Fruit fly (Drosophila melanogaster) whole organism, embryonic: ENCODE measurements around the gene Vm26Aa.

ENCODE experiments used
- BEAF-32 ChIP-seq: fragments of 200-800 bp; sonication (Bioruptor generic); optimal IDR thresholded peaks from 3 replicates; lab custom pipeline; 2017; ENCODE audit warnings: missing biosample characterization, missing genetic modification characterization, mild to moderate bottlenecking, moderate library complexity, missing genetic modification reagents
- CG11398 ChIP-seq: fragments of 200-800 bp; sonication (Bioruptor generic); optimal IDR thresholded peaks from 2 replicates; lab custom pipeline; 2016; ENCODE audit warnings: missing biosample characterization, missing genetic modification characterization
- CG13894 ChIP-seq: fragments of 200-800 bp; sonication (Bioruptor generic); optimal IDR thresholded peaks from 3 replicates; lab custom pipeline; 2018; ENCODE audit warnings: missing biosample characterization, mild to moderate bottlenecking, missing genetic modification characterization, moderate library complexity
- CG1647 ChIP-seq: fragments of 200-800 bp; sonication (Bioruptor generic); optimal IDR thresholded peaks from 3 replicates; lab custom pipeline; 2016; ENCODE audit warnings: missing biosample characterization, missing genetic modification characterization
- CG17359 ChIP-seq: fragments of 200-800 bp; sonication (Bioruptor generic); optimal IDR thresholded peaks from 3 replicates; lab custom pipeline; 2018; ENCODE audit warnings: missing biosample characterization, mild to moderate bottlenecking, missing genetic modification characterization, moderate library complexity
- CG1792 ChIP-seq: fragments of 200-800 bp; sonication (Bioruptor generic); optimal IDR thresholded peaks from 2 replicates; lab custom pipeline; 2016; ENCODE audit warnings: missing biosample characterization, missing genetic modification characterization
- CG18599 ChIP-seq: fragments of 200-800 bp; sonication (Bioruptor generic); optimal IDR thresholded peaks from 3 replicates; lab custom pipeline; 2017; ENCODE audit warnings: missing biosample characterization, missing genetic modification characterization, mild to moderate bottlenecking, moderate library complexity, missing genetic modification reagents
- CG2116 ChIP-seq: fragments of 200-800 bp; sonication (Bioruptor generic); optimal IDR thresholded peaks from 3 replicates; lab custom pipeline; 2018; ENCODE audit warnings: missing biosample characterization, mild to moderate bottlenecking, missing genetic modification characterization
- CG31441 ChIP-seq: fragments of 200-800 bp; sonication (Bioruptor generic); IDR thresholded peaks from 2 replicates; pipeline ENCODE4 v1.3.6; 2022; ENCODE audit warnings: missing biosample characterization, missing genetic modification characterization
- CG3163 ChIP-seq: fragments of 200-800 bp; sonication (Bioruptor generic); optimal IDR thresholded peaks from 3 replicates; lab custom pipeline; 2016; ENCODE audit warnings: missing biosample characterization, missing genetic modification characterization
- CG6272 ChIP-seq: fragments of 200-800 bp; sonication (Bioruptor generic); IDR thresholded peaks from 2 replicates; pipeline ENCODE4 v1.3.6; 2022; ENCODE audit warnings: missing biosample characterization, missing genetic modification characterization
- CG7745 ChIP-seq: fragments of 200-800 bp; sonication (Bioruptor generic); optimal IDR thresholded peaks from 2 replicates; lab custom pipeline; 2018; ENCODE audit warnings: missing biosample characterization, mild to moderate bottlenecking, missing genetic modification characterization, moderate library complexity
- CG7839 ChIP-seq: fragments of 200-800 bp; sonication (Bioruptor generic); optimal IDR thresholded peaks from 3 replicates; lab custom pipeline; 2018; ENCODE audit warnings: missing biosample characterization, mild to moderate bottlenecking, missing genetic modification characterization, moderate library complexity
- CG7928 ChIP-seq: fragments of 200-800 bp; sonication (Bioruptor generic); optimal IDR thresholded peaks from 2 replicates; lab custom pipeline; 2017; ENCODE audit warnings: missing biosample characterization, mild to moderate bottlenecking, missing genetic modification characterization
- CG8290 ChIP-seq, 3 experiments: fragments of 200-800 bp; sonication (Bioruptor generic); optimal IDR thresholded peaks; 2 replicates each; lab custom pipeline; 2016 to 2019; ENCODE audit warnings: missing biosample characterization in 3 of 3, missing genetic modification characterization in 3 of 3, mild to moderate bottlenecking in 2 of 3, moderate library complexity in 1 of 3
- CG9797 ChIP-seq: fragments of 200-800 bp; sonication (Bioruptor generic); optimal IDR thresholded peaks from 3 replicates; lab custom pipeline; 2018; ENCODE audit warnings: missing biosample characterization, mild to moderate bottlenecking, missing genetic modification characterization
- CG9817 ChIP-seq: fragments of 200-800 bp; sonication (Bioruptor generic); optimal IDR thresholded peaks from 2 replicates; lab custom pipeline; 2018; ENCODE audit warnings: missing biosample characterization, mild to moderate bottlenecking, missing genetic modification characterization, moderate library complexity
- D ChIP-seq, 2 experiments: fragments of 200-800 bp in 1 of 2; fragments of >200 bp in 1 of 2; sonication (Bioruptor generic) in 1 of 2; optimal IDR thresholded peaks; 2 replicates in 1 of 2; 3 replicates in 1 of 2; lab custom pipeline; 2017; ENCODE audit warnings: mild to moderate bottlenecking in 1 of 2, missing biosample characterization in 1 of 2, missing genetic modification characterization in 1 of 2, missing genetic modification reagents in 1 of 2
- Dad ChIP-seq: fragments of 200-800 bp; sonication (Bioruptor generic); optimal IDR thresholded peaks from 3 replicates; lab custom pipeline; 2016; ENCODE audit warnings: missing biosample characterization, missing genetic modification characterization
- Dp ChIP-seq: fragments of 200-800 bp; sonication (Bioruptor generic); optimal IDR thresholded peaks from 2 replicates; lab custom pipeline; 2018; ENCODE audit warnings: missing biosample characterization, mild to moderate bottlenecking, missing genetic modification characterization, moderate library complexity
- Fer1 ChIP-seq: fragments of 200-800 bp; sonication (Bioruptor generic); optimal IDR thresholded peaks from 2 replicates; lab custom pipeline; 2017; ENCODE audit warnings: missing biosample characterization, mild to moderate bottlenecking, missing genetic modification characterization
- Fer3 ChIP-seq: fragments of 200-800 bp; sonication (Bioruptor generic); optimal IDR thresholded peaks from 2 replicates; lab custom pipeline; 2018; ENCODE audit warnings: missing biosample characterization, mild to moderate bottlenecking, missing genetic modification characterization, moderate library complexity
- Gug ChIP-seq: fragments of 200-800 bp; sonication (Bioruptor generic); IDR thresholded peaks from 4 replicates; pipeline ENCODE4 v1.3.6; 2022; ENCODE audit warnings: missing biosample characterization, missing genetic modification characterization
- Hmr ChIP-seq: fragments of 200-800 bp; sonication (Bioruptor generic); optimal IDR thresholded peaks from 3 replicates; lab custom pipeline; 2017; ENCODE audit warnings: mild to moderate bottlenecking, missing biosample characterization, missing genetic modification reagents, missing genetic modification characterization
- Hr3 ChIP-seq: fragments of 200-800 bp; sonication (Bioruptor generic); optimal IDR thresholded peaks from 3 replicates; lab custom pipeline; 2016; ENCODE audit warnings: missing biosample characterization, missing genetic modification characterization
- Jarid2 ChIP-seq: fragments of 200-800 bp; sonication (Bioruptor generic); optimal IDR thresholded peaks from 3 replicates; lab custom pipeline; 2017; ENCODE audit warnings: mild to moderate bottlenecking, missing biosample characterization, missing genetic modification reagents, missing genetic modification characterization
- Kr ChIP-seq: fragments of 200-800 bp; sonication (Bioruptor generic); optimal IDR thresholded peaks from 2 replicates; lab custom pipeline; 2017; ENCODE audit warnings: missing biosample characterization, mild to moderate bottlenecking, missing genetic modification characterization
- MESR4 ChIP-seq: fragments of 200-800 bp; sonication (Bioruptor generic); optimal IDR thresholded peaks from 2 replicates; lab custom pipeline; 2018; ENCODE audit warnings: missing biosample characterization, mild to moderate bottlenecking, missing genetic modification characterization, moderate library complexity
- Mrtf ChIP-seq: fragments of 200-800 bp; sonication (Bioruptor generic); IDR thresholded peaks from 3 replicates; pipeline ENCODE4 v1.3.6; 2022; ENCODE audit warnings: missing biosample characterization, missing genetic modification characterization
- Myb ChIP-seq: fragments of 200-800 bp; sonication (Bioruptor generic); optimal IDR thresholded peaks from 2 replicates; lab custom pipeline; 2016; ENCODE audit warnings: missing biosample characterization, missing genetic modification characterization
- NK7.1 ChIP-seq: fragments of 200-800 bp; sonication (Bioruptor generic); optimal IDR thresholded peaks from 3 replicates; lab custom pipeline; 2016; ENCODE audit warnings: missing biosample characterization, missing genetic modification characterization
- Trl ChIP-seq, 3 experiments: fragments of >200 bp in 2 of 3; fragments of 200-800 bp in 1 of 3; sonication (Bioruptor generic) in 1 of 3; optimal IDR thresholded peaks; 2 replicates in 1 of 3; 3 replicates in 2 of 3; lab custom pipeline; 2016 to 2017; ENCODE audit warnings: missing biosample characterization in 1 of 3, missing genetic modification characterization in 1 of 3
- Vsx1 ChIP-seq: fragments of 200-800 bp; sonication (Bioruptor generic); optimal IDR thresholded peaks from 2 replicates; lab custom pipeline; 2017; ENCODE audit warnings: missing biosample characterization, mild to moderate bottlenecking, missing genetic modification characterization, missing genetic modification reagents
- bsh ChIP-seq, 2 experiments: fragments of 200-800 bp; sonication (Bioruptor generic); optimal IDR thresholded peaks; 2 replicates each; lab custom pipeline; 2017 to 2018; ENCODE audit warnings: mild to moderate bottlenecking in 2 of 2, missing biosample characterization in 2 of 2, missing genetic modification characterization in 2 of 2, moderate library complexity in 1 of 2
- crc ChIP-seq: fragments of 200-800 bp; sonication (Bioruptor generic); optimal IDR thresholded peaks from 2 replicates; lab custom pipeline; 2016; ENCODE audit warnings: missing biosample characterization, missing genetic modification characterization
- dm ChIP-seq: fragments of 200-800 bp; sonication (Bioruptor generic); optimal IDR thresholded peaks from 3 replicates; lab custom pipeline; 2016; ENCODE audit warnings: missing biosample characterization, missing genetic modification characterization
- en ChIP-seq: fragments of 200-800 bp; sonication (Bioruptor generic); optimal IDR thresholded peaks from 2 replicates; lab custom pipeline; 2016; ENCODE audit warnings: missing biosample characterization, missing genetic modification characterization
- gem ChIP-seq: fragments of 200-800 bp; sonication (Bioruptor generic); optimal IDR thresholded peaks from 2 replicates; lab custom pipeline; 2019; ENCODE audit warnings: missing biosample characterization, mild to moderate bottlenecking, missing genetic modification characterization, moderate library complexity
- gfzf ChIP-seq: fragments of 200-800 bp; sonication (Bioruptor generic); optimal IDR thresholded peaks from 2 replicates; lab custom pipeline; 2016; ENCODE audit warnings: missing biosample characterization, mild to moderate bottlenecking, missing genetic modification characterization, moderate library complexity
- grau ChIP-seq: fragments of 200-800 bp; optimal IDR thresholded peaks from 3 replicates; lab custom pipeline; 2019; ENCODE audit warnings: missing biosample characterization, mild to moderate bottlenecking, missing genetic modification characterization, moderate library complexity
- lilli ChIP-seq: fragments of 200-800 bp; sonication (Bioruptor generic); optimal IDR thresholded peaks from 3 replicates; lab custom pipeline; 2016; ENCODE audit warnings: missing biosample characterization, missing genetic modification characterization
- luna ChIP-seq: fragments of 200-800 bp; sonication (Bioruptor generic); optimal IDR thresholded peaks from 2 replicates; lab custom pipeline; 2016; ENCODE audit warnings: missing biosample characterization, missing genetic modification characterization
- pfk ChIP-seq: fragments of 200-800 bp; sonication (Bioruptor generic); optimal IDR thresholded peaks from 2 replicates; lab custom pipeline; 2018; ENCODE audit warnings: missing biosample characterization, mild to moderate bottlenecking, missing genetic modification characterization, moderate library complexity
- pros ChIP-seq: fragments of 200-800 bp; sonication (Bioruptor generic); optimal IDR thresholded peaks from 3 replicates; lab custom pipeline; 2019; ENCODE audit warnings: missing biosample characterization, mild to moderate bottlenecking, missing genetic modification characterization, moderate library complexity
- ssp ChIP-seq: fragments of 200-800 bp; sonication (Bioruptor generic); IDR thresholded peaks from 2 replicates; pipeline ENCODE4 v1.3.6; 2022; ENCODE audit warnings: missing biosample characterization, missing genetic modification characterization
- tio ChIP-seq: fragments of 200-800 bp; sonication (Bioruptor generic); optimal IDR thresholded peaks from 2 replicates; lab custom pipeline; 2017; ENCODE audit warnings: missing biosample characterization, missing genetic modification characterization, inconsistent platforms
- trh ChIP-seq: fragments of 200-800 bp; sonication (Bioruptor generic); optimal IDR thresholded peaks from 2 replicates; lab custom pipeline; 2016; ENCODE audit warnings: missing biosample characterization, missing genetic modification characterization
- vfl ChIP-seq: fragments of 200-800 bp; sonication (Bioruptor generic); optimal IDR thresholded peaks from 2 replicates; lab custom pipeline; 2016; ENCODE audit warnings: missing biosample characterization, missing genetic modification characterization

Vm26Aa gene

DNA sequence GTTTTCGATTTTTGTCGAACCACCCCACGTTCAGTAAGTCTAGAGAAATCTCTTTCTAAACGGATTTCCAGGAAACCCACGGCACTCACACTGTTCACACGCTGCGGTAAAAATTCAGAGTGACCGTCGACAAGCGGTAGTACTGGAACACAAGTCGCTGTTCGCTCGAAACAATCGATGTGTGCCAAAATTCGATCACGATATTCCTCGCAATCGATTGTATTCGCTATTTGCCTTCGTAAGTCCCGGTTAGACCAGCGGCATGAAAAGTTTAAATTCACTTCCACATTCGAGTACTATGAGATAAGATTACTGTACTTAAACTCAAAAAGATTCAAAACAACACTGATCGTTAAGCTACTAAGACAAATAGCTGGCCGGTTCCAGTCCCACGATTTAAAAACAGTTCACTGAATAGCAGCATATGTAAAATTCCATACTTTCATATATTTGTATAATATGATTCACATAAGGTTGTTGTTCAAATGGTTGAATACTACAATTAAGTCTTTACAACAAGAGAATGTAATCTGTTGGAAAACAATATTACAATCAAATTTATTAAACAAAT, 20.8 kb upstream of the Vm26Aa start, which contains the start of gene chic (continued):
- peak; percentile 7 for TF ChIP-seq CG11398 (GFP tag; lab: Kevin White, UChicago)
- peak; percentile 34 for TF ChIP-seq Hmr (GFP tag; lab: Kevin White, UChicago)
- peak; percentile 6 for TF ChIP-seq Hr3
- TF ChIP-seq Kr (GFP tag; lab: Kevin White, UChicago): no peak
- TF ChIP-seq Jarid2 (GFP tag; lab: Kevin White, UChicago): peak; percentile 61
- TF ChIP-seq D (optimal IDR thresholded peaks at IDR 0.05; lab: Kevin White, UChicago): no peak
- TF ChIP-seq D (GFP tag; optimal IDR thresholded peaks at IDR 0.05; lab: Kevin White, UChicago): no peak
- TF ChIP-seq dm (GFP tag; lab: Kevin White, UChicago): peak; percentile 42
- TF ChIP-seq pfk: peak; percentile 29
- no peak for TF ChIP-seq Vsx1 (GFP tag; lab: Kevin White, UChicago)
- peak; percentile 66 for TF ChIP-seq CG9797 (GFP tag; lab: Kevin White, UChicago)
- TF ChIP-seq CG13894 (tag; lab: Kevin White, UChicago): peak; percentile 55
- TF ChIP-seq Fer1 (GFP tag; lab: Kevin White, UChicago): peak; percentile 22
- TF ChIP-seq trh: no peak
- TF ChIP-seq Fer3: peak; percentile 27
- peak; percentile 29 for TF ChIP-seq gem
- peak; percentile 8 for TF ChIP-seq vfl (GFP tag; lab: Kevin White, UChicago)
- peak; percentile 16 for TF ChIP-seq CG18599 (GFP tag; lab: Kevin White, UChicago)
- no peak for TF ChIP-seq luna
- peak; percentile 10 for TF ChIP-seq en
- peak; percentile 85 for TF ChIP-seq CG7745 (tag; lab: Kevin White, UChicago)
- TF ChIP-seq BEAF-32: peak; percentile 22
- TF ChIP-seq Trl (optimal IDR thresholded peaks at IDR 0.05; lab: Kevin White, UChicago): no peak
- TF ChIP-seq Trl (GFP tag; optimal IDR thresholded peaks at IDR 0.05; lab: Kevin White, UChicago): peak; percentile 31
- no peak for TF ChIP-seq CG1792 (GFP tag; lab: Kevin White, UChicago)
- peak; percentile 68 for TF ChIP-seq gfzf (GFP tag; lab: Kevin White, UChicago)
- TF ChIP-seq CG31441 (GFP tag; lab: Robert Waterston, UW): no peak
- peak; percentile 22 for TF ChIP-seq CG3163
- peak; percentile 18; the same call in 1 of the 4 replicates for TF ChIP-seq Gug
- peak; percentile 38 for TF ChIP-seq CG1647 (GFP tag; lab: Kevin White, UChicago)
- TF ChIP-seq CG6272 (GFP tag; lab: Robert Waterston, UW): 0 out of 2 replicates have a peak, but pooled peaks have one; percentile 10
- peak; percentile 13 for TF ChIP-seq Dad (GFP tag; lab: Kevin White, UChicago)
- TF ChIP-seq CG7839 (tag; lab: Kevin White, UChicago): peak; percentile 7
- TF ChIP-seq crc (GFP tag; lab: Kevin White, UChicago): peak; percentile 6
- no peak for TF ChIP-seq tio (GFP tag; lab: Kevin White, UChicago)
- TF ChIP-seq lilli (GFP tag; lab: Kevin White, UChicago): peak; percentile 17
- TF ChIP-seq CG2116 (GFP tag; lab: Kevin White, UChicago): peak; percentile 16
- peak; percentile 9 for TF ChIP-seq CG9817 (tag; lab: Kevin White, UChicago)
- TF ChIP-seq Myb (GFP tag; lab: Kevin White, UChicago): no peak
- no peak for TF ChIP-seq grau (tag; lab: Kevin White, UChicago)
- TF ChIP-seq pros (GFP tag; lab: Kevin White, UChicago): no peak
- TF ChIP-seq CG7928 (GFP tag; lab: Kevin White, UChicago): no peak
- peak; percentile 58 for TF ChIP-seq MESR4 (GFP tag; lab: Kevin White, UChicago)
- TF ChIP-seq NK7.1: no peak
- no peak for TF ChIP-seq ssp (GFP tag; lab: Robert Waterston, UW)
- TF ChIP-seq CG17359 (tag; lab: Kevin White, UChicago): no peak
- TF ChIP-seq bsh (GFP tag; optimal IDR thresholded peaks at IDR 0.05; lab: Kevin White, UChicago): peak in 1 of 2 experiments; percentile 19
- peak; percentile 45 for TF ChIP-seq Dp
- TF ChIP-seq Mrtf: no peak
- no peak for TF ChIP-seq CG8290 (GFP tag; optimal IDR thresholded peaks at IDR 0.05; lab: Kevin White, UChicago)
- peak in 1 of 2 experiments; percentile 75 for TF ChIP-seq CG8290 (tag; optimal IDR thresholded peaks at IDR 0.05; lab: Kevin White, UChicago)
